Worm (Caenorhabditis elegans) whole organism, mixed stage, embryonic: ENCODE data around the gene bbs-4.

ENCODE experiments used
- cnd-1 ChIP-seq: fragments of 200-800 bp; sonication (Bioruptor generic); optimal IDR thresholded peaks from 2 replicates; lab custom pipeline; 2018; ENCODE audit warnings: mild to moderate bottlenecking, missing genetic modification characterization, missing compliant biosample characterization
- elt-1 ChIP-seq: sonication (generic microtip); optimal IDR thresholded peaks from 2 replicates; lab custom pipeline; 2017; ENCODE audit warnings: missing genetic modification characterization, mild to moderate bottlenecking, missing compliant biosample characterization, antibody characterized with exemption, moderate library complexity, borderline replicate concordance; ENCODE audit not compliant: insufficient read depth
- lin-13 ChIP-seq: fragments of 150-350 bp; optimal IDR thresholded peaks from 2 replicates; lab custom pipeline; 2014; ENCODE audit warnings: missing biosample characterization, missing genetic modification characterization
- lin-32 ChIP-seq: fragments of 200-800 bp; sonication (Bioruptor generic); optimal IDR thresholded peaks from 2 replicates; lab custom pipeline; 2018; ENCODE audit warnings: mild to moderate bottlenecking, missing genetic modification characterization, missing compliant biosample characterization
- mep-1 ChIP-seq: fragments of 150-350 bp; optimal IDR thresholded peaks from 2 replicates; lab custom pipeline; 2017; ENCODE audit warnings: missing biosample characterization, missing genetic modification reagents, missing genetic modification characterization, inconsistent platforms
- nhr-12 ChIP-seq: fragments of 150-350 bp; optimal IDR thresholded peaks from 2 replicates; lab custom pipeline; 2014; ENCODE audit warnings: missing biosample characterization, missing genetic modification characterization
- nhr-28 ChIP-seq: fragments of 150-350 bp; optimal IDR thresholded peaks from 2 replicates; lab custom pipeline; 2014; ENCODE audit warnings: missing biosample characterization, missing genetic modification characterization
- nhr-76 ChIP-seq: sonication (generic microtip); optimal IDR thresholded peaks from 2 replicates; lab custom pipeline; 2017; ENCODE audit warnings: missing biosample characterization, missing genetic modification characterization
- snpc-4 ChIP-seq: fragments of 150-350 bp; optimal IDR thresholded peaks from 2 replicates; lab custom pipeline; 2014; ENCODE audit warnings: missing biosample characterization, missing genetic modification characterization
- tbx-8 ChIP-seq: fragments of 200-800 bp; sonication (Bioruptor generic); optimal IDR thresholded peaks from 2 replicates; lab custom pipeline; 2018; ENCODE audit warnings: mild to moderate bottlenecking, missing genetic modification characterization, moderate library complexity, missing compliant biosample characterization

ce11 chrIII:9598168-9598567 lies 13.8 kb downstream of the bbs-4 start, which contains the start of gene F58A4.1:
- TF ChIP-seq snpc-4, result no peak
- TF ChIP-seq lin-13, result no peak
- TF ChIP-seq nhr-76, result no peak
- no peak for TF ChIP-seq nhr-28 (tag; lab: Kevin White, UChicago)
- no peak for TF ChIP-seq nhr-12 (tag; lab: Kevin White, UChicago)
- TF ChIP-seq tbx-8 (GFP tag; lab: Kevin White, UChicago), result no peak
- TF ChIP-seq mep-1 (tag; lab: Kevin White, UChicago), result no peak
- no peak for TF ChIP-seq elt-1
- no peak for TF ChIP-seq lin-32
- TF ChIP-seq cnd-1 (tag; lab: Kevin White, UChicago), result no peak
